Worm (Caenorhabditis elegans): ENCODE data around the gene oma-1.

oma-1 gene

ce11 chrIV:8925990-8926389 is 37.2 kb downstream of the oma-1 start, which contains the start of the genes D1046.2 and cfim-2:
Gene D1046.2 (minus strand): TSS chrIV:8926067.
Gene cfim-2 (plus strand): TSS chrIV:8926324.
- TF ChIP-seq unc-62 (GFP tag; optimal IDR thresholded peaks at IDR 0.05), result no peak

- no peak for TF ChIP-seq unc-62 (GFP tag; optimal IDR thresholded peaks at IDR 0.05)
Measured at ce11 chrIV:8926511-8926910, 37.7 kb downstream of the oma-1 start.

- TF ChIP-seq unc-62 (GFP tag; optimal IDR thresholded peaks at IDR 0.05), result no peak
Measured at ce11 chrIV:8927093-8927492, 38.3 kb downstream of the oma-1 start.

- TF ChIP-seq unc-62 (GFP tag; optimal IDR thresholded peaks at IDR 0.05), result no peak
Measured at ce11 chrIV:8929942-8930492, 41.2 kb downstream of the oma-1 start, which contains the start of the genes D1046.18 and slc-25A26. Gene D1046.18 (plus strand): TSS chrIV:8930242. Gene slc-25A26 (plus strand): TSS chrIV:8930442.

ce11 chrIV:8933575-8933974 is 44.8 kb downstream of the oma-1 start, which contains the start of gene D1046.4:
Gene D1046.4 (plus strand): TSS chrIV:8933875.
- TF ChIP-seq unc-62 (GFP tag; optimal IDR thresholded peaks at IDR 0.05), result no peak
